Fruit fly (Drosophila melanogaster) whole organism: Measurements from ENCODE around the gene CG18048.

ENCODE experiments used
- CG8478 ChIP-seq: fragments of >200 bp; optimal IDR thresholded peaks from 2 replicates; lab custom pipeline; 2018; ENCODE audit warnings: inconsistent platforms
- Dll ChIP-seq: fragments of >200 bp; optimal IDR thresholded peaks from 2 replicates; lab custom pipeline; 2017
- EcR ChIP-seq, 2 experiments: fragments of >200 bp; optimal IDR thresholded peaks; 2 replicates each; lab custom pipeline; 2017; ENCODE audit warnings: missing biosample characterization in 2 of 2, missing genetic modification characterization in 2 of 2, missing genetic modification reagents in 2 of 2
- pan ChIP-seq: fragments of >200 bp; optimal IDR thresholded peaks from 2 replicates; lab custom pipeline; 2017
- psq ChIP-seq: fragments of >200 bp; optimal IDR thresholded peaks from 2 replicates; lab custom pipeline; 2017
- usp ChIP-seq: fragments of >200 bp; optimal IDR thresholded peaks from 2 replicates; lab custom pipeline; 2017; ENCODE audit warnings: missing biosample characterization, missing genetic modification characterization, mixed read lengths

The CG18048 gene

dm6 chr3R:6345814-6346213 is at the start of gene CG18048, which contains the start of gene SmD2:
Gene CG18048 (plus strand): TSS chr3R:6346111.
Gene SmD2 (minus strand): TSS chr3R:6345911.
- TF ChIP-seq EcR (GFP tag; optimal IDR thresholded peaks at IDR 0.05; lab: Kevin White, UChicago): no peak
- no peak for TF ChIP-seq Dll (lab: Kevin White, UChicago)
- TF ChIP-seq psq (lab: Kevin White, UChicago): no peak
- TF ChIP-seq pan (lab: Kevin White, UChicago): no peak
- no peak for TF ChIP-seq usp
- TF ChIP-seq CG8478 (lab: Kevin White, UChicago): no peak

- TF ChIP-seq CG8478 (lab: Kevin White, UChicago) (no peak), usp (no peak), EcR (GFP tag; optimal IDR thresholded peaks at IDR 0.05; lab: Kevin White, UChicago) (no peak), pan (lab: Kevin White, UChicago) (no peak), psq (lab: Kevin White, UChicago) (no peak), Dll (lab: Kevin White, UChicago) (no peak)
These were observed 48.7 kb upstream of the CG18048 start for dm6 chr3R:6297164-6297563.

dm6 chr3R:6298828-6299227 is 47.1 kb upstream of the CG18048 start, which contains the start of gene Osi14:
Gene Osi14 (plus strand): TSS chr3R:6299128.
- TF ChIP-seq psq (lab: Kevin White, UChicago): no peak
- TF ChIP-seq EcR (GFP tag; optimal IDR thresholded peaks at IDR 0.05; lab: Kevin White, UChicago): no peak
- TF ChIP-seq pan (lab: Kevin White, UChicago): no peak
- no peak for TF ChIP-seq Dll (lab: Kevin White, UChicago)
- no peak for TF ChIP-seq usp
- TF ChIP-seq CG8478 (lab: Kevin White, UChicago): no peak

dm6 chr3R:6301257-6301839 is 44.6 kb upstream of the CG18048 start, which contains the start of gene Osi15:
Gene Osi15 (plus strand): TSS chr3R:6301804.
- TF ChIP-seq EcR (GFP tag; optimal IDR thresholded peaks at IDR 0.05; lab: Kevin White, UChicago) (no peak), Dll (lab: Kevin White, UChicago) (no peak), usp (no peak), pan (lab: Kevin White, UChicago) (no peak), CG8478 (lab: Kevin White, UChicago) (no peak), psq (lab: Kevin White, UChicago) (no peak)

- TF ChIP-seq usp (no peak), psq (lab: Kevin White, UChicago) (no peak), pan (lab: Kevin White, UChicago) (no peak), EcR (GFP tag; optimal IDR thresholded peaks at IDR 0.05; lab: Kevin White, UChicago) (no peak), CG8478 (lab: Kevin White, UChicago) (no peak), Dll (lab: Kevin White, UChicago) (no peak)
These were observed 42.2 kb upstream of the CG18048 start, which contains the start of gene CG46396 for dm6 chr3R:6303738-6304137. Gene CG46396 (plus strand): TSS chr3R:6304038.

- TF ChIP-seq CG8478 (lab: Kevin White, UChicago) (no peak), psq (lab: Kevin White, UChicago) (no peak), Dll (lab: Kevin White, UChicago) (no peak), usp (no peak), EcR (GFP tag; optimal IDR thresholded peaks at IDR 0.05; lab: Kevin White, UChicago) (no peak), pan (lab: Kevin White, UChicago) (no peak)
These were observed 41.0 kb upstream of the CG18048 start, which contains the start of gene Osi16 for dm6 chr3R:6304947-6305346. Gene Osi16 (plus strand): TSS chr3R:6305247.

- no peak for TF ChIP-seq pan (lab: Kevin White, UChicago)
- TF ChIP-seq CG8478 (lab: Kevin White, UChicago): no peak
- no peak for TF ChIP-seq usp
- TF ChIP-seq psq (lab: Kevin White, UChicago): no peak
- TF ChIP-seq EcR (GFP tag; optimal IDR thresholded peaks at IDR 0.05; lab: Kevin White, UChicago): no peak
- TF ChIP-seq Dll (lab: Kevin White, UChicago): no peak
These were observed 39.3 kb upstream of the CG18048 start, which contains the start of gene CG46026 for dm6 chr3R:6306584-6306983. Gene CG46026 (plus strand): TSS chr3R:6306884.

- TF ChIP-seq CG8478 (lab: Kevin White, UChicago) (no peak), psq (lab: Kevin White, UChicago) (no peak), EcR (GFP tag; optimal IDR thresholded peaks at IDR 0.05; lab: Kevin White, UChicago) (no peak), pan (lab: Kevin White, UChicago) (no peak), Dll (lab: Kevin White, UChicago) (no peak), usp (no peak)
These were observed 36.2 kb upstream of the CG18048 start, which contains the start of gene CG31560 for dm6 chr3R:6309676-6310075. Gene CG31560 (plus strand): TSS chr3R:6309976.

- TF ChIP-seq Dll (lab: Kevin White, UChicago) (no peak), psq (lab: Kevin White, UChicago) (no peak), pan (lab: Kevin White, UChicago) (no peak), EcR (GFP tag; optimal IDR thresholded peaks at IDR 0.05; lab: Kevin White, UChicago) (no peak), CG8478 (lab: Kevin White, UChicago) (no peak), usp (no peak)
These were observed 34.2 kb upstream of the CG18048 start, which contains the start of gene Osi17 for dm6 chr3R:6311641-6312259. Gene Osi17 (plus strand): TSS chr3R:6311772.

dm6 chr3R:6315078-6315477 is 30.8 kb upstream of the CG18048 start:
- TF ChIP-seq usp (no peak), EcR (GFP tag; optimal IDR thresholded peaks at IDR 0.05; lab: Kevin White, UChicago) (no peak), Dll (lab: Kevin White, UChicago) (no peak), CG8478 (lab: Kevin White, UChicago) (no peak), psq (lab: Kevin White, UChicago) (no peak), pan (lab: Kevin White, UChicago) (no peak)

dm6 chr3R:6329774-6330298 is 16.1 kb upstream of the CG18048 start, which contains the start of gene Osi18:
Gene Osi18 (plus strand): TSS chr3R:6330248.
- TF ChIP-seq psq (lab: Kevin White, UChicago): no peak
- TF ChIP-seq usp: no peak
- no peak for TF ChIP-seq Dll (lab: Kevin White, UChicago)
- TF ChIP-seq CG8478 (lab: Kevin White, UChicago): no peak
- no peak for TF ChIP-seq EcR (GFP tag; optimal IDR thresholded peaks at IDR 0.05; lab: Kevin White, UChicago)
- TF ChIP-seq pan (lab: Kevin White, UChicago): no peak
